Worm (Caenorhabditis elegans): ENCODE results near the gene npp-8.

Gene npp-8

DNA sequence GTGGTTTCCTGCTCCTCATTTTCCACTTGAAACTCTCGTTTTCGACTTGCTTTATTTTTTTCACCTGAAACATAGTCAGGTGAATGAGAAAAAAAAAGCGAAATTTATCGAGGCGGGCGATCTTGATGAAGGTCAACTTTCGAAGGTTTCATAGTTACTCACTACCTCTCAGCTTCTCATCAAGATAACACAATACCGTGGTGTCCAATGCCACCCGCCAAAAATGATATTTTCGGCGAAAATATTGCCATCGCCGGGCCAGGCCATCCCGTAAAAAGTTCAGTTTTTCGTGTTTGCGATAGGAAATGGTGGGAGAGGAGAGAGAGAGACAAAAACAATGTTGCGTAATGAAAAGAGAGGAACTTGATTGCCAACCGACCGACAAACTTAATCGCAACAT is 48.5 kb downstream of the npp-8 start:
- no peak for TF ChIP-seq sem-2 (GFP tag; optimal IDR thresholded peaks at IDR 0.05)
- TF ChIP-seq sptf-1 (tag; optimal IDR thresholded peaks at IDR 0.05) = no peak
- TF ChIP-seq elt-3 (tag; optimal IDR thresholded peaks at IDR 0.05) = no peak
- TF ChIP-seq zip-8 (tag; optimal IDR thresholded peaks at IDR 0.05) = no peak
- no peak for TF ChIP-seq lin-32 (GFP tag; optimal IDR thresholded peaks at IDR 0.05)
- no peak for TF ChIP-seq flh-1 (GFP tag; optimal IDR thresholded peaks at IDR 0.05)
- no peak for TF ChIP-seq nhr-76 (tag; optimal IDR thresholded peaks at IDR 0.05)
- TF ChIP-seq ceh-83 (GFP tag; optimal IDR thresholded peaks at IDR 0.05) = no peak
- TF ChIP-seq mls-2 (tag; optimal IDR thresholded peaks at IDR 0.05) = no peak
- TF ChIP-seq drap-1 (GFP tag; optimal IDR thresholded peaks at IDR 0.05) = no peak
- TF ChIP-seq blmp-1 (tag; optimal IDR thresholded peaks at IDR 0.05) = no peak
- TF ChIP-seq M03D4.4 (tag; optimal IDR thresholded peaks at IDR 0.05) = no peak
- TF ChIP-seq bed-3 (GFP tag; optimal IDR thresholded peaks at IDR 0.05) = no peak
- no peak for TF ChIP-seq nhr-237 (tag; optimal IDR thresholded peaks at IDR 0.05)
- TF ChIP-seq ham-2 (GFP tag; optimal IDR thresholded peaks at IDR 0.05) = no peak

- TF ChIP-seq zip-8 (tag; optimal IDR thresholded peaks at IDR 0.05) = no peak
- no peak for TF ChIP-seq elt-3 (tag; optimal IDR thresholded peaks at IDR 0.05)
- TF ChIP-seq nhr-12 (tag; optimal IDR thresholded peaks at IDR 0.05) = no peak
- TF ChIP-seq flh-1 (GFP tag; optimal IDR thresholded peaks at IDR 0.05) = no peak
- TF ChIP-seq sem-2 (GFP tag; optimal IDR thresholded peaks at IDR 0.05) = no peak
- no peak for TF ChIP-seq nhr-237 (tag; optimal IDR thresholded peaks at IDR 0.05)
- no peak for TF ChIP-seq mls-2 (tag; optimal IDR thresholded peaks at IDR 0.05)
- no peak for TF ChIP-seq hlh-1 (tag; optimal IDR thresholded peaks at IDR 0.05)
- no peak for TF ChIP-seq ham-2 (GFP tag; optimal IDR thresholded peaks at IDR 0.05)
- no peak for TF ChIP-seq nhr-2 (tag; optimal IDR thresholded peaks at IDR 0.05)
- no peak for TF ChIP-seq ztf-11 (tag; optimal IDR thresholded peaks at IDR 0.05)
Observed at ce11 chrIV:1536316-1536715, 59.3 kb downstream of the npp-8 start, which contains the start of gene K03H6.5. Gene K03H6.5, minus strand, starts transcription at chrIV:1536416.

DNA sequence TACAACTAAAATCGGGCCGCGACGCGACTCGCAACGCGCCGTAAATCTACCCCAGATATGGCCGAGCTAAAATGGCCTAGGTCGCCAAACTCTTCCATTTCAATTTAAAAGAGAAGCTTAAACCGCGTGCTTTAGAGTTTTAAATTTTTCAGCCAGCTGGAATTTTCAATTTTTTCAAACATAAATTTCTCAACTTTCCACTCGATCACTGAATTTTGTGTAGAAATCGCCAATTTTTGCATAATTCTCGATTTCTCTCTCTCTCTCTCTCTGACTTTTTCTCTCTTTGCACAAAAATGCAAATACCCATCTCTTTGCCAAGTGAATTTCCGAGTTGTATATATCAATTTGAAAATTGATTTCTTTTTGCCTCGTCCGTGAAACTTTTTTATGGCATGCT is 72.2 kb downstream of the npp-8 start, which contains the start of gene K03H6.1:
TSS of gene K03H6.1 (plus strand) at position 301 of the 400 bp plus-strand sequence.
- no peak for TF ChIP-seq mls-2 (tag; optimal IDR thresholded peaks at IDR 0.05)
- TF ChIP-seq sem-2 (GFP tag; optimal IDR thresholded peaks at IDR 0.05) = no peak
- no peak for TF ChIP-seq unc-62 (GFP tag; optimal IDR thresholded peaks at IDR 0.05)
- TF ChIP-seq M03D4.4 (tag; optimal IDR thresholded peaks at IDR 0.05) = no peak
- TF ChIP-seq nhr-237 (tag; optimal IDR thresholded peaks at IDR 0.05) = no peak

DNA sequence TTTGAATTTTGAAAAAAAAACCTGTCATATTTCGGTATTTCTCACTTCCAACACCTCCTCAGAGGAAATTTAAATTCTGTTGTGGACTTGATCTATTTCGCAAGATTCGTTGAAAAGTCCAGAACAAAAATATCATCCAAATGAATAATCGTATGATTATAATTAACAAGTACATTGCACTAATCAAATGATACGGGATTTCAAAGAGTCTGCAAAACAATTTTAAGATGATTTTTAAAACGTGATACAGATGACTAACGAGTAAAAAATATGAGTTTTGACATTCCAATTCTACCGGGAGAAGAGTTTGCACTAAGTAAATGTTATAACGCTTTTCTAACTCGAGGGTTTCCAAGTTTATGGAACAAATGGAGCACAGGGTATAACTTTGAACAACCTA is 73.3 kb downstream of the npp-8 start:
- no peak for TF ChIP-seq elt-3 (tag; optimal IDR thresholded peaks at IDR 0.05)
- no peak for TF ChIP-seq unc-39 (tag; optimal IDR thresholded peaks at IDR 0.05)
- TF ChIP-seq unc-62 (GFP tag; optimal IDR thresholded peaks at IDR 0.05) = no peak
- no peak for TF ChIP-seq nhr-2 (tag; optimal IDR thresholded peaks at IDR 0.05)
- TF ChIP-seq lin-13 (tag; optimal IDR thresholded peaks at IDR 0.05) = no peak
- TF ChIP-seq M03D4.4 (tag; optimal IDR thresholded peaks at IDR 0.05) = no peak
- TF ChIP-seq drap-1 (GFP tag; optimal IDR thresholded peaks at IDR 0.05) = no peak
- no peak for TF ChIP-seq blmp-1 (tag; optimal IDR thresholded peaks at IDR 0.05)
- no peak for TF ChIP-seq mls-2 (tag; optimal IDR thresholded peaks at IDR 0.05)
- no peak for TF ChIP-seq nhr-28 (tag; optimal IDR thresholded peaks at IDR 0.05)
- TF ChIP-seq lin-32 (GFP tag; optimal IDR thresholded peaks at IDR 0.05) = no peak
- no peak for TF ChIP-seq sem-2 (GFP tag; optimal IDR thresholded peaks at IDR 0.05)
- no peak for TF ChIP-seq mep-1 (tag; optimal IDR thresholded peaks at IDR 0.05)
- TF ChIP-seq ces-1 (GFP tag; optimal IDR thresholded peaks at IDR 0.05) = no peak
- no peak for TF ChIP-seq ceh-43 (GFP tag; optimal IDR thresholded peaks at IDR 0.05)

ce11 chrIV:1521224-1521623 is 74.4 kb downstream of the npp-8 start, which contains the start of gene K03H6.4:
Gene K03H6.4, minus strand, starts transcription at chrIV:1521324.
- no peak for TF ChIP-seq elt-1 (tag; optimal IDR thresholded peaks at IDR 0.05; ENCODE audit: borderline replicate concordance, insufficient read depth)
- TF ChIP-seq ceh-83 (GFP tag; optimal IDR thresholded peaks at IDR 0.05) = no peak
- no peak for TF ChIP-seq nhr-28 (tag; optimal IDR thresholded peaks at IDR 0.05)
- no peak for TF ChIP-seq blmp-1 (tag; optimal IDR thresholded peaks at IDR 0.05)
- no peak for TF ChIP-seq ceh-43 (GFP tag; optimal IDR thresholded peaks at IDR 0.05)
- no peak for TF ChIP-seq ces-1 (GFP tag; optimal IDR thresholded peaks at IDR 0.05)
- no peak for TF ChIP-seq ham-2 (GFP tag; optimal IDR thresholded peaks at IDR 0.05)
- no peak for TF ChIP-seq elt-3 (tag; optimal IDR thresholded peaks at IDR 0.05)
- no peak for TF ChIP-seq mab-5 (tag; optimal IDR thresholded peaks at IDR 0.05)
